Fruit fly (Drosophila melanogaster) whole organism, adult: ENCODE results near the gene CG10576.

ENCODE experiments used
- CG12768 ChIP-seq: fragments of 200-800 bp; sonication (Bioruptor generic); optimal IDR thresholded peaks from 2 replicates; lab custom pipeline; 2017; ENCODE audit warnings: missing biosample characterization, missing genetic modification characterization, mild to moderate bottlenecking, moderate library complexity, missing genetic modification reagents
- CG14711 ChIP-seq: fragments of 200-800 bp; sonication (Bioruptor generic); optimal IDR thresholded peaks from 2 replicates; lab custom pipeline; 2018; ENCODE audit warnings: missing biosample characterization, mild to moderate bottlenecking, missing genetic modification characterization, moderate library complexity
- bab1 ChIP-seq: fragments of 200-800 bp; sonication (Bioruptor generic); optimal IDR thresholded peaks from 3 replicates; lab custom pipeline; 2019; ENCODE audit warnings: missing biosample characterization, mild to moderate bottlenecking, missing genetic modification characterization, moderate library complexity
- cic ChIP-seq: fragments of 200-800 bp; sonication (Bioruptor generic); optimal IDR thresholded peaks from 2 replicates; lab custom pipeline; 2017; ENCODE audit warnings: missing biosample characterization, mild to moderate bottlenecking, missing genetic modification characterization, moderate library complexity
- ovo ChIP-seq: fragments of 200-800 bp; sonication (Bioruptor generic); optimal IDR thresholded peaks from 2 replicates; lab custom pipeline; 2016; ENCODE audit warnings: missing biosample characterization, missing genetic modification characterization

- TF ChIP-seq bab1 (GFP tag; lab: Kevin White, UChicago) (no peak), cic (GFP tag; lab: Kevin White, UChicago) (peak; percentile 98), ovo (GFP tag; lab: Kevin White, UChicago) (no peak), CG14711 (tag; lab: Kevin White, UChicago) (no peak), CG12768 (GFP tag; lab: Kevin White, UChicago) (peak; percentile 29)
These were observed 11.7 kb downstream of the CG10576 start for dm6 chr3L:5753605-5754365.
